Worm (Caenorhabditis elegans) whole organism, L3 larva: Measurements from ENCODE around the gene F22E5.11.

Experiments
- egl-27 ChIP-seq: sonication (generic microtip); optimal IDR thresholded peaks from 4 replicates; lab custom pipeline; 2017; ENCODE audit warnings: missing biosample characterization, missing genetic modification reagents, missing genetic modification characterization
- nhr-11 ChIP-seq: fragments of 150-350 bp; optimal IDR thresholded peaks from 2 replicates; lab custom pipeline; 2014; ENCODE audit warnings: missing biosample characterization, missing genetic modification characterization
- unc-62 ChIP-seq: fragments of 150-350 bp; sonication (generic microtip); optimal IDR thresholded peaks from 4 replicates; lab custom pipeline; 2014; ENCODE audit warnings: missing biosample characterization, missing genetic modification reagents, missing genetic modification characterization
- ztf-4 ChIP-seq: fragments of 150-350 bp; optimal IDR thresholded peaks from 2 replicates; lab custom pipeline; 2014; ENCODE audit warnings: missing biosample characterization, missing genetic modification characterization

- TF ChIP-seq nhr-11 = no peak
- no peak for TF ChIP-seq egl-27 (tag; lab: Kevin White, UChicago)
- no peak for TF ChIP-seq ztf-4 (tag; lab: Kevin White, UChicago)
- no peak for TF ChIP-seq unc-62 (GFP tag; lab: Kevin White, UChicago)
Observed at ce11 chrII:2686985-2687675, 42.7 kb upstream of the F22E5.11 start, which contains the start of the genes sup-9 and nspf-1.
